Worm (Caenorhabditis elegans): ENCODE data around the gene K09F6.10.

ce11 chrII:2305507-2305906 is 16.8 kb upstream of the K09F6.10 start:
- TF ChIP-seq ztf-16 (tag; optimal IDR thresholded peaks at IDR 0.05) (no peak), sdc-2 (tag; optimal IDR thresholded peaks at IDR 0.05) (no peak), nhr-11 (tag; optimal IDR thresholded peaks at IDR 0.05) (no peak), fkh-10 (GFP tag; optimal IDR thresholded peaks at IDR 0.05) (no peak), C08G9.2 (tag; optimal IDR thresholded peaks at IDR 0.05) (no peak), ceh-6 (GFP tag; optimal IDR thresholded peaks at IDR 0.05) (no peak), unc-86 (tag; optimal IDR thresholded peaks at IDR 0.05) (no peak), pqm-1 (tag; optimal IDR thresholded peaks at IDR 0.05) (no peak), ceh-2 (tag; optimal IDR thresholded peaks at IDR 0.05) (no peak), pha-4 (tag; optimal IDR thresholded peaks at IDR 0.05) (no peak), ahr-1 (tag; optimal IDR thresholded peaks at IDR 0.05) (no peak), ama-1 (optimal IDR thresholded peaks at IDR 0.05) (no peak), dve-1 (tag; optimal IDR thresholded peaks at IDR 0.05) (no peak), ceh-18 (tag; optimal IDR thresholded peaks at IDR 0.05) (no peak)

Measured in whole organism, late embryonic.